Worm (Caenorhabditis elegans) whole organism, late embryonic: ENCODE measurements around the gene cyp-33E2.

ENCODE experiments used
- C08G9.2 ChIP-seq: sonication (generic microtip); optimal IDR thresholded peaks from 2 replicates; lab custom pipeline; 2016; ENCODE audit warnings: mild to moderate bottlenecking, missing genetic modification characterization, moderate library complexity, missing compliant biosample characterization
- C38D4.7 ChIP-seq: fragments of 200-800 bp; sonication (Bioruptor generic); optimal IDR thresholded peaks from 2 replicates; lab custom pipeline; 2018; ENCODE audit warnings: mild to moderate bottlenecking, missing genetic modification characterization, moderate library complexity, missing compliant biosample characterization
- F13H6.1 ChIP-seq: sonication (generic microtip); optimal IDR thresholded peaks from 2 replicates; lab custom pipeline; 2016; ENCODE audit warnings: missing genetic modification characterization, missing compliant biosample characterization
- K09A11.1 ChIP-seq: sonication (generic microtip); optimal IDR thresholded peaks from 2 replicates; lab custom pipeline; 2017; ENCODE audit warnings: antibody characterized with exemption, mild to moderate bottlenecking, missing genetic modification characterization, missing compliant biosample characterization; ENCODE audit not compliant: insufficient read depth
- T23F11.4 ChIP-seq: fragments of 200-800 bp; sonication (Bioruptor generic); optimal IDR thresholded peaks from 2 replicates; lab custom pipeline; 2018; ENCODE audit warnings: mild to moderate bottlenecking, missing genetic modification characterization, missing compliant biosample characterization
- ahr-1 ChIP-seq: sonication (generic microtip); optimal IDR thresholded peaks from 2 replicates; lab custom pipeline; 2016; ENCODE audit warnings: missing genetic modification characterization, missing compliant biosample characterization
- ceh-14 ChIP-seq: sonication (generic microtip); optimal IDR thresholded peaks from 2 replicates; lab custom pipeline; 2016; ENCODE audit warnings: missing genotype, missing genetic modification characterization, missing compliant biosample characterization
- ceh-19 ChIP-seq: fragments of 200-800 bp; sonication (Bioruptor generic); optimal IDR thresholded peaks from 2 replicates; lab custom pipeline; 2018; ENCODE audit warnings: mild to moderate bottlenecking, missing genetic modification characterization, missing compliant biosample characterization
- ceh-24 ChIP-seq: sonication (generic microtip); optimal IDR thresholded peaks from 2 replicates; lab custom pipeline; 2016; ENCODE audit warnings: mild to moderate bottlenecking, missing genetic modification characterization, missing compliant biosample characterization
- ceh-31 ChIP-seq: sonication (generic microtip); optimal IDR thresholded peaks from 2 replicates; lab custom pipeline; 2016; ENCODE audit warnings: missing genetic modification characterization, missing compliant biosample characterization
- ceh-48 ChIP-seq: sonication (generic microtip); optimal IDR thresholded peaks from 2 replicates; lab custom pipeline; 2016; ENCODE audit warnings: missing genetic modification characterization, inconsistent platforms, missing compliant biosample characterization
- che-1 ChIP-seq: sonication (generic microtip); optimal IDR thresholded peaks from 2 replicates; lab custom pipeline; 2016; ENCODE audit warnings: mild to moderate bottlenecking, missing genetic modification characterization, missing compliant biosample characterization
- dmd-4 ChIP-seq: sonication (generic microtip); optimal IDR thresholded peaks from 2 replicates; lab custom pipeline; 2016; ENCODE audit warnings: borderline replicate concordance, missing genetic modification characterization, missing compliant biosample characterization
- elt-2 ChIP-seq: sonication (generic microtip); optimal IDR thresholded peaks from 2 replicates; lab custom pipeline; 2016; ENCODE audit warnings: missing genetic modification reagents, missing genetic modification characterization, missing compliant biosample characterization
- elt-4 ChIP-seq: sonication (generic microtip); optimal IDR thresholded peaks from 2 replicates; lab custom pipeline; 2016; ENCODE audit warnings: missing genetic modification characterization, missing compliant biosample characterization
- eyg-1 ChIP-seq: sonication (generic microtip); optimal IDR thresholded peaks from 2 replicates; lab custom pipeline; 2016; ENCODE audit warnings: missing genotype, missing genetic modification characterization, missing compliant biosample characterization
- fax-1 ChIP-seq: sonication (generic microtip); optimal IDR thresholded peaks from 2 replicates; lab custom pipeline; 2016; ENCODE audit warnings: missing genotype, missing genetic modification characterization, missing compliant biosample characterization
- gmeb-2 ChIP-seq: sonication (generic microtip); optimal IDR thresholded peaks from 2 replicates; lab custom pipeline; 2016; ENCODE audit warnings: missing genetic modification characterization, inconsistent platforms, missing compliant biosample characterization
- hlh-15 ChIP-seq: sonication (generic microtip); optimal IDR thresholded peaks from 2 replicates; lab custom pipeline; 2016; ENCODE audit warnings: missing genetic modification characterization, missing compliant biosample characterization
- hlh-6 ChIP-seq: sonication (generic microtip); optimal IDR thresholded peaks from 2 replicates; lab custom pipeline; 2016; ENCODE audit warnings: missing genotype, missing genetic modification characterization, missing compliant biosample characterization
- lim-6 ChIP-seq: sonication (generic microtip); optimal IDR thresholded peaks from 2 replicates; lab custom pipeline; 2016; ENCODE audit warnings: missing genetic modification characterization, missing compliant biosample characterization
- lin-11 ChIP-seq: fragments of 200-800 bp; sonication (Bioruptor generic); optimal IDR thresholded peaks from 2 replicates; lab custom pipeline; 2018; ENCODE audit warnings: mild to moderate bottlenecking, missing genetic modification characterization, missing compliant biosample characterization
- madf-2 ChIP-seq: sonication (generic microtip); optimal IDR thresholded peaks from 2 replicates; lab custom pipeline; 2017; ENCODE audit warnings: missing genetic modification characterization, missing compliant biosample characterization
- nfya-1 ChIP-seq: sonication (generic microtip); optimal IDR thresholded peaks from 2 replicates; lab custom pipeline; 2017; ENCODE audit warnings: missing genetic modification characterization, mild to moderate bottlenecking, missing compliant biosample characterization, antibody characterized with exemption, moderate library complexity
- nhr-11 ChIP-seq: fragments of 150-350 bp; optimal IDR thresholded peaks from 2 replicates; lab custom pipeline; 2014; ENCODE audit warnings: missing biosample characterization, missing genetic modification characterization
- pat-9 ChIP-seq: fragments of 200-800 bp; sonication (Bioruptor generic); optimal IDR thresholded peaks from 2 replicates; lab custom pipeline; 2018; ENCODE audit warnings: mild to moderate bottlenecking, missing genetic modification characterization, moderate library complexity, missing compliant biosample characterization
- pqm-1 ChIP-seq: sonication (generic microtip); optimal IDR thresholded peaks from 2 replicates; lab custom pipeline; 2016; ENCODE audit warnings: missing genetic modification characterization, missing compliant biosample characterization
- pros-1 ChIP-seq: fragments of 150-350 bp; optimal IDR thresholded peaks from 2 replicates; lab custom pipeline; 2014; ENCODE audit warnings: missing biosample characterization, missing genetic modification reagents, missing genetic modification characterization
- ref-2 ChIP-seq: sonication (generic microtip); optimal IDR thresholded peaks from 2 replicates; lab custom pipeline; 2016; ENCODE audit warnings: missing genetic modification characterization, missing compliant biosample characterization
- sox-2 ChIP-seq: fragments of 200-800 bp; sonication (Bioruptor generic); IDR thresholded peaks from 2 replicates; pipeline ENCODE4 v1.3.6; 2022; ENCODE audit warnings: missing genetic modification reagents, missing genetic modification characterization, missing compliant biosample characterization
- sox-4 ChIP-seq: sonication (generic microtip); optimal IDR thresholded peaks from 2 replicates; lab custom pipeline; 2017; ENCODE audit warnings: mild to moderate bottlenecking, missing genetic modification characterization, inconsistent platforms, missing compliant biosample characterization
- tbx-2 ChIP-seq: sonication (generic microtip); optimal IDR thresholded peaks from 2 replicates; lab custom pipeline; 2016; ENCODE audit warnings: missing genetic modification characterization, missing compliant biosample characterization
- tbx-7 ChIP-seq: sonication (generic microtip); optimal IDR thresholded peaks from 2 replicates; lab custom pipeline; 2016; ENCODE audit warnings: missing genotype, missing genetic modification characterization, missing compliant biosample characterization
- unc-42 ChIP-seq: sonication (generic microtip); optimal IDR thresholded peaks from 2 replicates; lab custom pipeline; 2016; ENCODE audit warnings: missing genotype, missing genetic modification characterization, missing compliant biosample characterization
- unc-55 ChIP-seq: sonication (generic microtip); optimal IDR thresholded peaks from 2 replicates; lab custom pipeline; 2017; ENCODE audit warnings: missing biosample characterization, missing genetic modification reagents, missing genetic modification characterization
- unc-86 ChIP-seq: sonication (generic microtip); optimal IDR thresholded peaks from 2 replicates; lab custom pipeline; 2016; ENCODE audit warnings: missing genetic modification characterization, missing compliant biosample characterization
- zip-5 ChIP-seq: sonication (generic microtip); optimal IDR thresholded peaks from 2 replicates; lab custom pipeline; 2016; ENCODE audit warnings: missing genetic modification characterization, missing compliant biosample characterization

Gene cyp-33E2

ce11 chrIV:8585076-8586033, 26.8 kb upstream of the cyp-33E2 start, which contains the start of gene catp-7:
TSS of gene catp-7 (plus strand) at chrIV:8585983.
- TF ChIP-seq ahr-1 (tag; lab: Kevin White, UChicago), result no peak
- peak; percentile 18 for TF ChIP-seq pqm-1 (tag; lab: Kevin White, UChicago)
- TF ChIP-seq lin-11, result no peak
- TF ChIP-seq elt-2, result peak; percentile 22
- no peak for TF ChIP-seq madf-2 (tag; lab: Kevin White, UChicago)
- TF ChIP-seq, all 69 proteins: peak for 2

DNA sequence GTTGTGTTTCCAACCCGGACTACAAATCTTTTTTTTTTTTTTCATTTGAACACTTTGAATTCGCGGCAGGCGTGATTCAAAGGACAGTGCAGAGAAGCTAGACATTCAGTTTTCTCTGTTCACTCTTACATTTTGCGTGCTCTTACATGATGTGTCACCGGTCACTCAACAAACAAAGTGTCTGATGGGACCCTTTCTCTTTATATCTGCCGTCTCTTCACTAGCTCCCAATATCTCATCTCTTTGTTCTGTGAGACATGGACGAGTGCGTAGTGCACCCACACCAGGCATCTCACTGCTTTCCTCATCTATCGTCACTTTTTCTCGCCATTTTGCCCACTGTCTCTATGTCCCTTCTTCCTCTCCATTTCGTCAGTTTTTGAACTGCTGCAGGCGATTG, 25.1 kb upstream of the cyp-33E2 start:
- TF ChIP-seq ceh-31 (tag; lab: Kevin White, UChicago) (peak; percentile 5), ceh-14 (tag; lab: Kevin White, UChicago) (peak; percentile 35), unc-55 (GFP tag; lab: Kevin White, UChicago) (peak; percentile 80), C38D4.7 (GFP tag; lab: Kevin White, UChicago) (no peak), nfya-1 (tag; lab: Kevin White, UChicago) (peak; percentile 29), tbx-2 (tag; lab: Kevin White, UChicago) (peak; percentile 3), F13H6.1 (peak; percentile 17), sox-2 (no peak)

- TF ChIP-seq hlh-15 (tag; lab: Kevin White, UChicago) (no peak), unc-55 (GFP tag; lab: Kevin White, UChicago) (no peak), dmd-4 (tag; lab: Kevin White, UChicago) (no peak), madf-2 (tag; lab: Kevin White, UChicago) (no peak), elt-4 (no peak), nhr-11 (tag; lab: Kevin White, UChicago) (no peak), elt-2 (no peak), unc-42 (tag; lab: Kevin White, UChicago) (no peak), ceh-24 (tag; lab: Kevin White, UChicago) (no peak), ceh-19 (no peak), lin-11 (no peak), hlh-6 (tag; lab: Kevin White, UChicago) (no peak), ref-2 (tag; lab: Kevin White, UChicago) (no peak), eyg-1 (tag; lab: Kevin White, UChicago) (no peak)
Observed at ce11 chrIV:8587605-8588004, 24.5 kb upstream of the cyp-33E2 start.

- no peak for TF ChIP-seq pat-9
Observed at ce11 chrIV:8595317-8595716, 16.8 kb upstream of the cyp-33E2 start, which contains the start of gene Y59H11AR.3. TSS of gene Y59H11AR.3 (minus strand) at chrIV:8595417.

- TF ChIP-seq pqm-1 (tag; lab: Kevin White, UChicago) (no peak), pros-1 (no peak), hlh-15 (tag; lab: Kevin White, UChicago) (no peak), zip-5 (tag; lab: Kevin White, UChicago) (no peak), ceh-31 (tag; lab: Kevin White, UChicago) (no peak), lin-11 (no peak), T23F11.4 (GFP tag; lab: Kevin White, UChicago) (no peak), elt-2 (no peak), gmeb-2 (tag; lab: Kevin White, UChicago) (no peak), fax-1 (tag; lab: Kevin White, UChicago) (no peak)
Observed at ce11 chrIV:8595767-8596166, 16.4 kb upstream of the cyp-33E2 start, which contains the start of gene clec-181. TSS of gene clec-181 (plus strand) at chrIV:8596067.

DNA sequence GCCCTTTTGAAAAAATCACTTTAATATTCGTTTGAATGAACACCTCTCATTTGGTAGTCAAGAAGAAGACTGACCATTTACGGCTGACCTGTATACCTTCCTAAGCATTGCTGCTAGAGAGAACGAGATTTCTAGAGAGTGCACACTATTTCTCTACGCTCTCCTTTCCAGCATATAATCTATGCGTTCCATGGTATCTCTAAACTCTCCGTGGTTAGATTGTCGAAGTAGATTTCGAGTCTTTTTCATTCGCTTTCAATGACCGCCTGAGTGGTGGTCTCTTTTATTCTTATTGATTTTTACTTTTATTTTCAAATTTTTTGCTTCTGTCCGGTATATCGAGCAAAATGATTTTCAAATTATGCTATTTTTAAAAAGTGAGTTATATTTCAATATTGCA, 14.6 kb upstream of the cyp-33E2 start:
- TF ChIP-seq zip-5 (tag; lab: Kevin White, UChicago) (no peak), F13H6.1 (no peak), tbx-7 (tag; lab: Kevin White, UChicago) (no peak), tbx-2 (tag; lab: Kevin White, UChicago) (no peak), pros-1 (no peak), K09A11.1 (no peak), lim-6 (tag; lab: Kevin White, UChicago) (no peak), che-1 (tag; lab: Kevin White, UChicago) (no peak), C08G9.2 (no peak), unc-86 (no peak), ceh-48 (peak; percentile 19), nfya-1 (tag; lab: Kevin White, UChicago) (peak; percentile 44), sox-4 (tag; lab: Kevin White, UChicago) (no peak)
